Fruit fly (Drosophila melanogaster) whole organism, wandering third instar larva: ENCODE results near the gene me31B.

Source experiments
- CG32264 ChIP-seq: fragments of 200-800 bp; sonication (Bioruptor generic); optimal IDR thresholded peaks from 2 replicates; lab custom pipeline; 2016; ENCODE audit warnings: missing biosample characterization, missing genetic modification characterization
- CG9705 ChIP-seq: fragments of 200-800 bp; sonication (Bioruptor generic); optimal IDR thresholded peaks from 2 replicates; lab custom pipeline; 2018; ENCODE audit warnings: missing biosample characterization, mild to moderate bottlenecking, missing genetic modification characterization
- CrebA ChIP-seq: fragments of 200-800 bp; sonication (Bioruptor generic); optimal IDR thresholded peaks from 2 replicates; lab custom pipeline; 2016; ENCODE audit warnings: missing biosample characterization, mild to moderate bottlenecking, missing genetic modification characterization, borderline replicate concordance
- Dfd ChIP-seq: fragments of >200 bp; optimal IDR thresholded peaks from 2 replicates; lab custom pipeline; 2017; ENCODE audit warnings: missing biosample characterization, missing genetic modification characterization
- Dif ChIP-seq: fragments of 200-275, 200-300 bp; sonication (Bioruptor generic); optimal IDR thresholded peaks from 2 replicates; lab custom pipeline; 2018; ENCODE audit warnings: missing biosample characterization, missing genetic modification characterization; ENCODE audit not compliant: partially characterized antibody
- HLH106 ChIP-seq: fragments of 200-800 bp; optimal IDR thresholded peaks from 3 replicates; lab custom pipeline; 2019; ENCODE audit warnings: missing biosample characterization, mild to moderate bottlenecking, missing genetic modification characterization, moderate library complexity
- Hr83 ChIP-seq: fragments of 200-300 bp; sonication (Bioruptor generic); optimal IDR thresholded peaks from 2 replicates; lab custom pipeline; 2016; ENCODE audit warnings: missing biosample characterization, mild to moderate bottlenecking, missing genetic modification characterization, moderate library complexity; ENCODE audit not compliant: poor library complexity, severe bottlenecking
- Jra ChIP-seq: sonication (Bioruptor generic); optimal IDR thresholded peaks from 2 replicates; lab custom pipeline; 2016; ENCODE audit warnings: missing biosample characterization, missing genetic modification characterization
- Myc ChIP-seq: fragments of >200 bp; optimal IDR thresholded peaks from 2 replicates; lab custom pipeline; 2017
- dmrt93B ChIP-seq: fragments of 200-800 bp; sonication (Bioruptor generic); optimal IDR thresholded peaks from 2 replicates; lab custom pipeline; 2018; ENCODE audit warnings: missing biosample characterization, mild to moderate bottlenecking, missing genetic modification characterization
- foxo ChIP-seq, 2 experiments: fragments of 200-800 bp; sonication (Bioruptor generic); optimal IDR thresholded peaks; 2 replicates in 1 of 2; 3 replicates in 1 of 2; lab custom pipeline; 2016 to 2017; ENCODE audit warnings: missing biosample characterization in 2 of 2, missing genetic modification characterization in 2 of 2
- jim ChIP-seq: fragments of 175-275, 200-325 bp; sonication (Bioruptor generic); optimal IDR thresholded peaks from 2 replicates; lab custom pipeline; 2016; ENCODE audit warnings: missing biosample characterization, mild to moderate bottlenecking, missing genetic modification characterization
- psq ChIP-seq: fragments of 200-800 bp; sonication (Bioruptor generic); optimal IDR thresholded peaks from 3 replicates; lab custom pipeline; 2017; ENCODE audit warnings: missing biosample characterization, mild to moderate bottlenecking, missing genetic modification characterization, moderate library complexity
- sv ChIP-seq: fragments of 200-800 bp; sonication (Bioruptor generic); optimal IDR thresholded peaks from 3 replicates; lab custom pipeline; 2016; ENCODE audit warnings: missing biosample characterization, missing genetic modification characterization
- usp ChIP-seq: fragments of >200 bp; optimal IDR thresholded peaks from 2 replicates; lab custom pipeline; 2017; ENCODE audit warnings: missing biosample characterization, missing genetic modification characterization
- woc ChIP-seq: sonication (Bioruptor generic); optimal IDR thresholded peaks from 2 replicates; lab custom pipeline; 2016; ENCODE audit warnings: missing biosample characterization, mild to moderate bottlenecking, missing genetic modification characterization

me31B gene

dm6 chr2L:10278658-10279057 is 39.5 kb downstream of the me31B start, which contains the start of gene Utx:
TSS of gene Utx (minus strand) at chr2L:10278811.
- TF ChIP-seq Hr83 (GFP tag; lab: Kevin White, UChicago) (peak; percentile 23), woc (GFP tag; lab: Kevin White, UChicago) (peak; percentile 71), dmrt93B (GFP tag; lab: Kevin White, UChicago) (no peak)

DNA sequence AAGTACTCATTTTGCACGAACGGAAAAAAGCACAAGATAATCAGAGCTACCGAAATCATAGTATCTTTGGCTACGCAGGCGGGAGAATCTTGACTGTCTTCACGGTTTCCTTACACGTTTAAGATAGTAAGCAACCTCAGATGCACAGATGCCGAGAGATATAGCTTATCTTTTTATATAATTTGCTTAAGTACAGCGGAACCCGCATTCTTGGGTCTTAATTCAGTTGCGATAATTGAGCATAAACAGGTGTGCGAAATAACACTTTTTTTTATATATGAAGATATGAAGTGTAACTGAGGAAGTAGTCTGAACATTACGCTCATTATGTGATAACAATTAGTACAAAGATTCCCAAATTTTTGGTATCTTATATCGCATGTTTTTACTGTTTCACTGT is 41.6 kb downstream of the me31B start, which contains the start of gene CG34043:
Gene CG34043 (minus strand): TSS at position 101 of the 400 bp plus-strand sequence.
- TF ChIP-seq CrebA (GFP tag; lab: Kevin White, UChicago) (no peak), sv (GFP tag; lab: Kevin White, UChicago) (no peak), HLH106 (tag; lab: Kevin White, UChicago) (no peak), psq (GFP tag; lab: Kevin White, UChicago) (no peak)

- TF ChIP-seq foxo (GFP tag; optimal IDR thresholded peaks at IDR 0.05; lab: Kevin White, UChicago) (no peak), Jra (GFP tag; lab: Kevin White, UChicago) (no peak), jim (GFP tag; lab: Kevin White, UChicago) (no peak), usp (GFP tag; lab: Kevin White, UChicago) (no peak), Dif (GFP tag; lab: Kevin White, UChicago) (no peak), Dfd (GFP tag; lab: Kevin White, UChicago) (no peak), Myc (no peak), CG32264 (GFP tag; lab: Kevin White, UChicago) (no peak), CG9705 (GFP tag; lab: Kevin White, UChicago) (no peak)
- TF ChIP-seq, all 38 proteins: peak for 0
Observed at dm6 chr2L:10291276-10291675, 52.1 kb downstream of the me31B start.
